Fruit fly (Drosophila melanogaster): ENCODE results near the gene Saf6.

Saf6 gene

dm6 chr2L:855052-855547 is 39.4 kb upstream of the Saf6 start, which contains the start of gene CG13949 (continued):
- TF ChIP-seq nau (GFP tag; optimal IDR thresholded peaks at IDR 0.05) (no peak), CG11695 (GFP tag; IDR thresholded peaks at IDR 0.05) (peak; percentile 76; the same call in 2 of the 3 replicates), CG3163 (GFP tag; optimal IDR thresholded peaks at IDR 0.05) (peak; percentile 39), gem (tag; optimal IDR thresholded peaks at IDR 0.05) (peak; percentile 81), gcm2 (GFP tag; optimal IDR thresholded peaks at IDR 0.05) (no peak), zen (tag; optimal IDR thresholded peaks at IDR 0.05) (peak; percentile 24), CTCF (GFP tag; optimal IDR thresholded peaks at IDR 0.05) (peak; percentile 54), CG11504 (tag; optimal IDR thresholded peaks at IDR 0.05) (peak; percentile 83), CG11398 (GFP tag; optimal IDR thresholded peaks at IDR 0.05) (peak; percentile 54), CG10431 (GFP tag; optimal IDR thresholded peaks at IDR 0.05) (no peak), fru (optimal IDR thresholded peaks at IDR 0.05) (no peak), Ets97D (GFP tag; optimal IDR thresholded peaks at IDR 0.05) (peak; percentile 68), CG12942 (GFP tag; optimal IDR thresholded peaks at IDR 0.05) (peak; percentile 37), Hsf (GFP tag; optimal IDR thresholded peaks at IDR 0.05) (peak; percentile 64), Usf (GFP tag; optimal IDR thresholded peaks at IDR 0.05) (no peak), ro (GFP tag; IDR thresholded peaks at IDR 0.05) (no peak), Six4 (GFP tag; optimal IDR thresholded peaks at IDR 0.05) (peak; percentile 0), NfI (GFP tag; optimal IDR thresholded peaks at IDR 0.05) (peak; percentile 62), Dref (GFP tag; IDR thresholded peaks at IDR 0.05) (peak; percentile 39; the same call in 1 of the 2 replicates), lmd (GFP tag; IDR thresholded peaks at IDR 0.05) (peak; percentile 72), dmrt11E (tag; optimal IDR thresholded peaks at IDR 0.05) (peak; percentile 21), jing (GFP tag; optimal IDR thresholded peaks at IDR 0.05) (no peak), usp (GFP tag; optimal IDR thresholded peaks at IDR 0.05) (no peak), CG8359 (GFP tag; optimal IDR thresholded peaks at IDR 0.05; ENCODE audit: borderline replicate concordance) (no peak), CG5180 (GFP tag; optimal IDR thresholded peaks at IDR 0.05) (peak; percentile 12), Dbx (GFP tag; IDR thresholded peaks at IDR 0.05) (peak; percentile 82), pum (GFP tag; optimal IDR thresholded peaks at IDR 0.05) (peak; percentile 41), HHEX (GFP tag; optimal IDR thresholded peaks at IDR 0.05) (peak; percentile 10), CG18619 (GFP tag; optimal IDR thresholded peaks at IDR 0.05) (peak; percentile 6), Sox100B (GFP tag; optimal IDR thresholded peaks at IDR 0.05) (peak; percentile 15), CG12744 (GFP tag; optimal IDR thresholded peaks at IDR 0.05) (no peak), GATAe (GFP tag; conservative IDR thresholded peaks at IDR 0.05) (peak; percentile 65; the same call in 1 of the 2 replicates), disco-r (GFP tag; optimal IDR thresholded peaks at IDR 0.05) (peak; percentile 47), Meics (GFP tag; optimal IDR thresholded peaks at IDR 0.05) (peak; percentile 54)

dm6 chr2L:852647-853111 is 36.9 kb upstream of the Saf6 start, which contains the start of the genes CG4291 and kraken:
CG4291 (minus strand) TSS chr2L:852730.
kraken (plus strand) TSS chr2L:852768.
- TF ChIP-seq Usf (GFP tag; optimal IDR thresholded peaks at IDR 0.05) (no peak), crc (GFP tag; optimal IDR thresholded peaks at IDR 0.05) (peak; percentile 32), HLH4C (GFP tag; IDR thresholded peaks at IDR 0.05; ENCODE audit: partially characterized antibody) (peak; percentile 67), dimm (GFP tag; IDR thresholded peaks at IDR 0.05) (no peak), CG6254 (GFP tag; optimal IDR thresholded peaks at IDR 0.05) (no peak), ind (GFP tag; optimal IDR thresholded peaks at IDR 0.05) (peak; percentile 70), oc (tag; optimal IDR thresholded peaks at IDR 0.05) (no peak), CG30431 (GFP tag; optimal IDR thresholded peaks at IDR 0.05) (no peak), lilli (GFP tag; optimal IDR thresholded peaks at IDR 0.05) (peak; percentile 78), fru (optimal IDR thresholded peaks at IDR 0.05) (no peak), Ada2b (GFP tag; IDR thresholded peaks at IDR 0.05) (0 out of 2 replicates have a peak, but pooled peaks have one; percentile 24), nom (GFP tag; optimal IDR thresholded peaks at IDR 0.05) (peak; percentile 41), Rx (GFP tag; IDR thresholded peaks at IDR 0.05) (no peak), CG9876 (GFP tag; optimal IDR thresholded peaks at IDR 0.05) (no peak), zen (tag; optimal IDR thresholded peaks at IDR 0.05) (peak; percentile 24), Asciz (GFP tag; optimal IDR thresholded peaks at IDR 0.05) (no peak), Fer1 (GFP tag; optimal IDR thresholded peaks at IDR 0.05) (peak; percentile 53), CG14667 (GFP tag; IDR thresholded peaks at IDR 0.05) (peak; percentile 26; the same call in 1 of the 2 replicates), Xrp1 (GFP tag; IDR thresholded peaks at IDR 0.05) (peak; percentile 56), CG8089 (GFP tag; optimal IDR thresholded peaks at IDR 0.05) (peak; percentile 51), bcd (GFP tag; optimal IDR thresholded peaks at IDR 0.05) (no peak)
